5 fruit fly cellular contexts compared by ENCODE assay signal in the genomic region with DNA sequence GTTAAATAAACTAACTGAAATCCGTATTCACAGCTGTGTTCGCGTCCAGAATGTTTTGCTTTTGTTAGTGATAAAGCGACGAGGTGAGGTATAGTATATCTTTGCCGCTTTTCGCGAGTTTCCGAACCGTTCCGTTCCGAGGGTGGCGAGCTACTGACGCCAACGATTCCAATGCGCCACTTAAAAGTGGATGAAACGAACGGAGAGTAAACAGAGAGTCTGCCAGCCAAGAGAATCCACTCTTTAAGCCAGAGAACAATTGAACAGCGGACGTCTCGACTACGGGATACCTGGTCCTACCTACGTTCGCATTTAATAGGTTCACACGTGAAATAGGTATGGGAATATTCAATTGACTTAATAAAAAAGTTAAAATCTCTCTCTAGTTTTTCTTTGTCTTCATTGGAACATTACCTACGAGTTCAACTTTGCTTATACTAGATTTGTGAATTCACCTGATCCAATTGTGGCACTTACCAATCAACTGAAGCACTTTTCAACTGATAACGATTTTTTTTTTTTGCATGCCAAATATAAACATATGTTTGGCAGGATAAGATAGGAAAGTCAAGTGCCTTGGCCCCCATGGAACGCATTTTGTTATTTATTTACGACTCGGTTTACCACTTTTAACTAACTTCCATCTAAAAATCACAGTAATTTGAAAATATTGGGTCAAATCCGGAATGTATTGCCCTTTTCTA.
TF ChIP-seq lines count a peak whose summit lies in the region.

TSS of gene CG13893 (minus strand) at position 162 of the 704 bp plus-strand sequence.

TF ChIP-seq in whole organism, adult, 20 proteins besides CTCF, POLR2A, EP300 and RAD21 (continued from another document):
- peak; percentile 34 for TF ChIP-seq CG33017 (tag; optimal IDR thresholded peaks at IDR 0.05; lab: Kevin White, UChicago)
- TF ChIP-seq tj (GFP tag; optimal IDR thresholded peaks at IDR 0.05; lab: Kevin White, UChicago), result peak; percentile 57
- peak; percentile 73 for TF ChIP-seq CG12768 (GFP tag; optimal IDR thresholded peaks at IDR 0.05; lab: Kevin White, UChicago)
- peak; percentile 65 for TF ChIP-seq Hr96 (GFP tag; optimal IDR thresholded peaks at IDR 0.05; lab: Kevin White, UChicago)

TF ChIP-seq in whole organism, embryonic, 481 proteins besides CTCF, POLR2A, EP300 and RAD21 (continued from another document and continues in another):
- TF ChIP-seq Dll (GFP tag; IDR thresholded peaks at IDR 0.05; lab: Robert Waterston, UW; ENCODE audit: partially characterized antibody) (peak; percentile 58; the same call in 3 of the 4 replicates), Antp (GFP tag; optimal IDR thresholded peaks at IDR 0.05; lab: Kevin White, UChicago) (no peak), lbe (GFP tag; optimal IDR thresholded peaks at IDR 0.05; lab: Kevin White, UChicago) (no peak), CG2129 (GFP tag; IDR thresholded peaks at IDR 0.05; lab: Robert Waterston, UW; ENCODE audit: partially characterized antibody) (no peak), usp (GFP tag; optimal IDR thresholded peaks at IDR 0.05; lab: Kevin White, UChicago) (no peak), CG11398 (GFP tag; optimal IDR thresholded peaks at IDR 0.05; lab: Kevin White, UChicago) (peak; percentile 32), CG8924 (tag; optimal IDR thresholded peaks at IDR 0.05; lab: Kevin White, UChicago) (peak; percentile 57), ssp (GFP tag; IDR thresholded peaks at IDR 0.05; lab: Robert Waterston, UW) (no peak), pzg (GFP tag; optimal IDR thresholded peaks at IDR 0.05; lab: Kevin White, UChicago) (peak; percentile 15), tio (GFP tag; optimal IDR thresholded peaks at IDR 0.05; lab: Kevin White, UChicago) (no peak), CG7372 (GFP tag; IDR thresholded peaks at IDR 0.05; lab: Robert Waterston, UW) (no peak), CG10366 (GFP tag; IDR thresholded peaks at IDR 0.05; lab: Robert Waterston, UW) (no peak), CG14014 (GFP tag; IDR thresholded peaks at IDR 0.05; lab: Robert Waterston, UW) (peak; percentile 59; the same call in 1 of the 2 replicates), ERR (GFP tag; optimal IDR thresholded peaks at IDR 0.05; lab: Kevin White, UChicago) (no peak), CG34422 (GFP tag; IDR thresholded peaks at IDR 0.05; lab: Robert Waterston, UW) (peak; percentile 77; the same call in 1 of the 3 replicates), sr (GFP tag; IDR thresholded peaks at IDR 0.05; lab: Robert Waterston, UW) (peak; percentile 69; the same call in 2 of the 3 replicates), CG12236 (GFP tag; optimal IDR thresholded peaks at IDR 0.05; lab: Kevin White, UChicago) (no peak), CG11695 (GFP tag; IDR thresholded peaks at IDR 0.05; lab: Robert Waterston, UW) (peak; percentile 29; the same call in 1 of the 3 replicates), sqz (GFP tag; optimal IDR thresholded peaks at IDR 0.05; lab: Kevin White, UChicago) (no peak), Dfd (GFP tag; optimal IDR thresholded peaks at IDR 0.05; lab: Kevin White, UChicago) (no peak), CG9932 (GFP tag; IDR thresholded peaks at IDR 0.05; lab: Robert Waterston, UW) (peak; percentile 54), pum (GFP tag; optimal IDR thresholded peaks at IDR 0.05; lab: Kevin White, UChicago) (no peak), CG15601 (tag; optimal IDR thresholded peaks at IDR 0.05; lab: Kevin White, UChicago) (no peak), CG10543 (GFP tag; optimal IDR thresholded peaks at IDR 0.05; lab: Kevin White, UChicago) (peak; percentile 83), BtbVII (GFP tag; optimal IDR thresholded peaks at IDR 0.05; lab: Kevin White, UChicago) (peak; percentile 32), gem (tag; optimal IDR thresholded peaks at IDR 0.05; lab: Kevin White, UChicago) (no peak), CG15073 (GFP tag; optimal IDR thresholded peaks at IDR 0.05; lab: Kevin White, UChicago) (no peak), Spps (tag; optimal IDR thresholded peaks at IDR 0.05; lab: Kevin White, UChicago) (no peak), CG9797 (GFP tag; optimal IDR thresholded peaks at IDR 0.05; lab: Kevin White, UChicago) (no peak)

TF ChIP-seq in whole organism, prepupa, 60 proteins besides CTCF, POLR2A, EP300 and RAD21 (continued from another document and continues in another):
- TF ChIP-seq Sox102F (GFP tag; optimal IDR thresholded peaks at IDR 0.05; lab: Kevin White, UChicago) (no peak), fd59A (GFP tag; optimal IDR thresholded peaks at IDR 0.05; lab: Kevin White, UChicago) (no peak), Sox14 (GFP tag; optimal IDR thresholded peaks at IDR 0.05; lab: Kevin White, UChicago) (no peak), CG16779 (tag; optimal IDR thresholded peaks at IDR 0.05; lab: Kevin White, UChicago) (peak; percentile 34), topi (GFP tag; optimal IDR thresholded peaks at IDR 0.05; lab: Kevin White, UChicago) (no peak), CG3919 (GFP tag; optimal IDR thresholded peaks at IDR 0.05; lab: Kevin White, UChicago) (peak; percentile 48), Smox (GFP tag; optimal IDR thresholded peaks at IDR 0.05; lab: Kevin White, UChicago) (no peak), spab (GFP tag; optimal IDR thresholded peaks at IDR 0.05; lab: Kevin White, UChicago) (no peak), CG6792 (GFP tag; optimal IDR thresholded peaks at IDR 0.05; lab: Kevin White, UChicago) (no peak), net (GFP tag; optimal IDR thresholded peaks at IDR 0.05; lab: Kevin White, UChicago) (no peak), CG8632 (GFP tag; optimal IDR thresholded peaks at IDR 0.05; lab: Kevin White, UChicago) (peak; percentile 1), ss (GFP tag; optimal IDR thresholded peaks at IDR 0.05; lab: Kevin White, UChicago) (peak; percentile 54 to 74), Ets21C (GFP tag; optimal IDR thresholded peaks at IDR 0.05; lab: Kevin White, UChicago) (no peak), Eip78C (GFP tag; lab: Kevin White, UChicago) (peak; percentile 85), CG32006 (GFP tag; optimal IDR thresholded peaks at IDR 0.05; lab: Kevin White, UChicago) (no peak), CG8319 (GFP tag; optimal IDR thresholded peaks at IDR 0.05; lab: Kevin White, UChicago) (no peak), CG11762 (GFP tag; optimal IDR thresholded peaks at IDR 0.05; lab: Kevin White, UChicago; ENCODE audit: insufficient read depth) (no peak), dac (GFP tag; optimal IDR thresholded peaks at IDR 0.05; lab: Kevin White, UChicago) (no peak), Met (GFP tag; optimal IDR thresholded peaks at IDR 0.05; lab: Kevin White, UChicago) (no peak), esn (GFP tag; optimal IDR thresholded peaks at IDR 0.05; lab: Kevin White, UChicago) (peak; percentile 5), CG11902 (GFP tag; optimal IDR thresholded peaks at IDR 0.05; lab: Kevin White, UChicago) (no peak), CG31627 (GFP tag; optimal IDR thresholded peaks at IDR 0.05; lab: Kevin White, UChicago) (no peak), Gug (GFP tag; IDR thresholded peaks at IDR 0.05; lab: Robert Waterston, UW) (0 out of 2 replicates have a peak, but pooled peaks have one; percentile 11), CG34406 (GFP tag; optimal IDR thresholded peaks at IDR 0.05; lab: Kevin White, UChicago) (no peak), Hr39 (GFP tag; optimal IDR thresholded peaks at IDR 0.05; lab: Kevin White, UChicago) (no peak), dsx (GFP tag; optimal IDR thresholded peaks at IDR 0.05; lab: Kevin White, UChicago; ENCODE audit: poor library complexity, severe bottlenecking) (peak; percentile 53), CG4318 (GFP tag; optimal IDR thresholded peaks at IDR 0.05; lab: Kevin White, UChicago) (no peak), CG3032 (tag; optimal IDR thresholded peaks at IDR 0.05; lab: Kevin White, UChicago) (no peak), lz (GFP tag; optimal IDR thresholded peaks at IDR 0.05; lab: Kevin White, UChicago) (no peak), CG1621 (tag; optimal IDR thresholded peaks at IDR 0.05; lab: Kevin White, UChicago) (no peak), Blimp-1 (GFP tag; optimal IDR thresholded peaks at IDR 0.05; lab: Kevin White, UChicago) (no peak), achi (GFP tag; optimal IDR thresholded peaks at IDR 0.05; lab: Kevin White, UChicago) (no peak)

TF ChIP-seq in whole organism, pupa, 21 proteins besides CTCF, POLR2A, EP300 and RAD21 (continued from another document):
- TF ChIP-seq CG32121 (GFP tag; IDR thresholded peaks at IDR 0.05; lab: Robert Waterston, UW) (peak; percentile 53), CG17806 (tag; optimal IDR thresholded peaks at IDR 0.05; lab: Kevin White, UChicago) (no peak), EcR (GFP tag; optimal IDR thresholded peaks at IDR 0.05; lab: Kevin White, UChicago) (no peak)

TF ChIP-seq in whole organism, wandering third instar larva, 38 proteins besides CTCF, POLR2A, EP300 and RAD21 (continued from another document):
- TF ChIP-seq Hr78 (GFP tag; optimal IDR thresholded peaks at IDR 0.05; lab: Kevin White, UChicago) (no peak), Mio (GFP tag; optimal IDR thresholded peaks at IDR 0.05; lab: Kevin White, UChicago) (no peak), br (GFP tag; optimal IDR thresholded peaks at IDR 0.05; lab: Kevin White, UChicago) (peak; percentile 25), tai (GFP tag; optimal IDR thresholded peaks at IDR 0.05; lab: Kevin White, UChicago) (no peak), Myc (optimal IDR thresholded peaks at IDR 0.05; lab: Kevin White, UChicago) (no peak), pan (optimal IDR thresholded peaks at IDR 0.05; lab: Kevin White, UChicago) (no peak), usp (GFP tag; optimal IDR thresholded peaks at IDR 0.05; lab: Kevin White, UChicago) (no peak), Rel (GFP tag; optimal IDR thresholded peaks at IDR 0.05; lab: Kevin White, UChicago) (no peak), Rel (tag; optimal IDR thresholded peaks at IDR 0.05; lab: Kevin White, UChicago) (peak; percentile 25), fru (GFP tag; optimal IDR thresholded peaks at IDR 0.05; lab: Kevin White, UChicago) (peak; percentile 32), dsf (GFP tag; optimal IDR thresholded peaks at IDR 0.05; lab: Kevin White, UChicago; ENCODE audit: borderline replicate concordance) (no peak), Dif (GFP tag; optimal IDR thresholded peaks at IDR 0.05; lab: Kevin White, UChicago; ENCODE audit: partially characterized antibody) (peak; percentile 74), h (GFP tag; optimal IDR thresholded peaks at IDR 0.05; lab: Kevin White, UChicago) (peak; percentile 27), lola (GFP tag; optimal IDR thresholded peaks at IDR 0.05; lab: Kevin White, UChicago) (no peak), foxo (GFP tag; optimal IDR thresholded peaks at IDR 0.05; lab: Kevin White, UChicago) (no peak), CG32264 (GFP tag; optimal IDR thresholded peaks at IDR 0.05; lab: Kevin White, UChicago) (no peak), Hnf4 (GFP tag; optimal IDR thresholded peaks at IDR 0.05; lab: Kevin White, UChicago) (peak; percentile 48), woc (GFP tag; optimal IDR thresholded peaks at IDR 0.05; lab: Kevin White, UChicago) (peak; percentile 94), jim (GFP tag; optimal IDR thresholded peaks at IDR 0.05; lab: Kevin White, UChicago) (peak; percentile 63)
TF ChIP-seq in whole organism, wandering third instar larva: peak in this region for 13.
